Worm (Caenorhabditis elegans) whole organism, late embryonic: ENCODE results near the gene F31D5.1.

Experiments
- ama-1 ChIP-seq: fragments of 150-350 bp; optimal IDR thresholded peaks from 2 replicates; lab custom pipeline; 2014
- ceh-18 ChIP-seq: sonication (generic microtip); optimal IDR thresholded peaks from 2 replicates; lab custom pipeline; 2016; ENCODE audit warnings: missing genetic modification characterization, missing compliant biosample characterization
- ceh-2 ChIP-seq: sonication (generic microtip); optimal IDR thresholded peaks from 2 replicates; lab custom pipeline; 2016; ENCODE audit warnings: missing genotype, missing genetic modification characterization, missing compliant biosample characterization
- dmd-4 ChIP-seq: sonication (generic microtip); optimal IDR thresholded peaks from 2 replicates; lab custom pipeline; 2016; ENCODE audit warnings: borderline replicate concordance, missing genetic modification characterization, missing compliant biosample characterization
- nfya-1 ChIP-seq: sonication (generic microtip); optimal IDR thresholded peaks from 2 replicates; lab custom pipeline; 2017; ENCODE audit warnings: missing genetic modification characterization, mild to moderate bottlenecking, missing compliant biosample characterization, antibody characterized with exemption, moderate library complexity
- pha-4 ChIP-seq: fragments of 150-350 bp; optimal IDR thresholded peaks from 2 replicates; lab custom pipeline; 2018; ENCODE audit warnings: missing biosample characterization, missing genetic modification reagents, missing genetic modification characterization
- sox-4 ChIP-seq: sonication (generic microtip); optimal IDR thresholded peaks from 2 replicates; lab custom pipeline; 2017; ENCODE audit warnings: mild to moderate bottlenecking, missing genetic modification characterization, inconsistent platforms, missing compliant biosample characterization

DNA sequence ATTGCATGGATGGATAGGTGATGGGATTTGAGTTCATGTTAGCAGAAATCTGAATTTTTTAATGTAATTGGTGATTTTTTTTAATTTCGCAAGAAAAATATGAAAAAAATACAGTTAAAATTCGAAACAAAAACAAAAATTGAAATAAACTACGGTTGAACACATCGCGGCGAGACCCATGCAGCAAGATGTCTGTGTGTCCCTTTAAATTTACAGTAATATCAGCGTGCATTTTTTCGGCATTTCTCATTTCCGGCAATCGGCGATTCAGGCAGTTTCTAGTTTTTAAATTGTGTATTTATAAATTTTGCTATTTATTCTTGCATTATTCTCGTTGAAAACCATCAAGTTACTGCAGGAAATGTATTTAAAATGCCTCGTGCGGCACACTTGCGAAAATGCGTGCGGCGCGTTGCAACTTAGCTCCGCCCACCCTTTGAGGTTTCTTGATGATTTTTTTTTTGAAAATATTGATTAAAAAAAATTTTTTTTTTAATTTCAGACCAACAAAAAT is 18.6 kb downstream of the F31D5.1 start, which contains the start of the genes fbxc-44 and C16A11.2:
- no peak for TF ChIP-seq ama-1 (lab: Kevin White, UChicago)
- TF ChIP-seq pha-4 (tag; lab: Kevin White, UChicago), result no peak
- TF ChIP-seq nfya-1 (tag; lab: Kevin White, UChicago), result peak; percentile 66
- peak; percentile 59 for TF ChIP-seq ceh-2 (tag; lab: Kevin White, UChicago)
- peak; percentile 74 for TF ChIP-seq sox-4
- peak; percentile 42 for TF ChIP-seq dmd-4 (tag; lab: Kevin White, UChicago)
- TF ChIP-seq ceh-18 (tag; lab: Kevin White, UChicago), result peak; percentile 5
